Fruit fly (Drosophila melanogaster) whole organism, embryonic: Measurements from ENCODE around the gene CG14568.

Experiments used
- Bgb ChIP-seq: fragments of 200-800 bp; sonication (Bioruptor generic); IDR thresholded peaks from 2 replicates; pipeline ENCODE4 v1.3.6; 2022; ENCODE audit warnings: missing biosample characterization, missing genetic modification characterization; ENCODE audit not compliant: partially characterized antibody
- CG10431 ChIP-seq: fragments of 200-800 bp; sonication (Bioruptor generic); optimal IDR thresholded peaks from 3 replicates; lab custom pipeline; 2018; ENCODE audit warnings: missing biosample characterization, mild to moderate bottlenecking, missing genetic modification characterization
- CG11247 ChIP-seq: fragments of 200-800 bp; sonication (Bioruptor generic); IDR thresholded peaks from 2 replicates; pipeline ENCODE4 v1.3.6; 2022; ENCODE audit warnings: missing biosample characterization, missing genetic modification characterization
- CG13287 ChIP-seq: fragments of 200-800 bp; sonication (Bioruptor generic); IDR thresholded peaks from 2 replicates; pipeline ENCODE4 v1.3.6; 2022; ENCODE audit warnings: missing biosample characterization, missing genetic modification characterization; ENCODE audit not compliant: partially characterized antibody
- CG13624 ChIP-seq: fragments of 200-800 bp; sonication (Bioruptor generic); optimal IDR thresholded peaks from 2 replicates; lab custom pipeline; 2016; ENCODE audit warnings: missing biosample characterization, missing genetic modification characterization
- CG13775 ChIP-seq: fragments of 200-800 bp; sonication (Bioruptor generic); optimal IDR thresholded peaks from 3 replicates; lab custom pipeline; 2017; ENCODE audit warnings: missing biosample characterization, mild to moderate bottlenecking, missing genetic modification characterization
- CG14050 ChIP-seq: fragments of 200-800 bp; sonication (Bioruptor generic); IDR thresholded peaks from 3 replicates; pipeline ENCODE4 v1.3.6; 2022; ENCODE audit warnings: missing biosample characterization, missing genetic modification characterization
- CG15696 ChIP-seq: fragments of 200-800 bp; sonication (Bioruptor generic); optimal IDR thresholded peaks from 2 replicates; lab custom pipeline; 2019; ENCODE audit warnings: missing biosample characterization, mild to moderate bottlenecking, missing genetic modification characterization, moderate library complexity
- CG1602 ChIP-seq: fragments of 200-800 bp; sonication (Bioruptor generic); optimal IDR thresholded peaks from 3 replicates; lab custom pipeline; 2016; ENCODE audit warnings: missing biosample characterization, missing genetic modification characterization
- CG17186 ChIP-seq: fragments of 200-800 bp; sonication (Bioruptor generic); optimal IDR thresholded peaks from 3 replicates; lab custom pipeline; 2017; ENCODE audit warnings: missing biosample characterization, missing genetic modification reagents, missing genetic modification characterization
- CG17612 ChIP-seq: fragments of 200-800 bp; sonication (Bioruptor generic); IDR thresholded peaks from 2 replicates; pipeline ENCODE4 v1.3.6; 2022; ENCODE audit warnings: missing biosample characterization, missing genetic modification characterization
- CG2712 ChIP-seq: fragments of 200-800 bp; optimal IDR thresholded peaks from 3 replicates; lab custom pipeline; 2019; ENCODE audit warnings: missing biosample characterization, mild to moderate bottlenecking, missing genetic modification characterization, moderate library complexity
- CG31365 ChIP-seq: fragments of 200-800 bp; sonication (Bioruptor generic); optimal IDR thresholded peaks from 2 replicates; lab custom pipeline; 2018; ENCODE audit warnings: missing biosample characterization, mild to moderate bottlenecking, missing genetic modification characterization
- CG32772 ChIP-seq: fragments of 200-800 bp; sonication (Bioruptor generic); IDR thresholded peaks from 2 replicates; pipeline ENCODE4 v1.3.6; 2022; ENCODE audit warnings: missing biosample characterization, missing genetic modification characterization
- CG3995 ChIP-seq: fragments of 200-800 bp; sonication (Bioruptor generic); optimal IDR thresholded peaks from 3 replicates; lab custom pipeline; 2016; ENCODE audit warnings: missing biosample characterization, missing genetic modification characterization
- CG4854 ChIP-seq: fragments of 200-800 bp; sonication (Bioruptor generic); optimal IDR thresholded peaks from 2 replicates; lab custom pipeline; 2016; ENCODE audit warnings: missing biosample characterization, missing genetic modification characterization, inconsistent platforms
- CG7357 ChIP-seq: fragments of 200-800 bp; sonication (Bioruptor generic); IDR thresholded peaks from 3 replicates; pipeline ENCODE4 v1.3.6; 2022; ENCODE audit warnings: missing biosample characterization, missing genetic modification characterization
- CG7963 ChIP-seq: fragments of 200-800 bp; sonication (Bioruptor generic); IDR thresholded peaks from 3 replicates; pipeline ENCODE4 v1.3.6; 2022; ENCODE audit warnings: missing biosample characterization, missing genetic modification characterization; ENCODE audit not compliant: partially characterized antibody
- CG7987 ChIP-seq: fragments of 200-800 bp; sonication (Bioruptor generic); optimal IDR thresholded peaks from 2 replicates; lab custom pipeline; 2018; ENCODE audit warnings: missing biosample characterization, mild to moderate bottlenecking, missing genetic modification characterization, moderate library complexity
- CG9932 ChIP-seq: fragments of 200-800 bp; sonication (Bioruptor generic); IDR thresholded peaks from 2 replicates; pipeline ENCODE4 v1.3.6; 2022; ENCODE audit warnings: missing biosample characterization, missing genetic modification characterization
- Chrac-16 ChIP-seq: fragments of 200-800 bp; sonication (Bioruptor generic); optimal IDR thresholded peaks from 3 replicates; lab custom pipeline; 2016; ENCODE audit warnings: missing biosample characterization, missing genetic modification characterization
- CrebB ChIP-seq: fragments of 200-800 bp; sonication (Bioruptor generic); optimal IDR thresholded peaks from 3 replicates; lab custom pipeline; 2018; ENCODE audit warnings: missing biosample characterization, mild to moderate bottlenecking, missing genetic modification characterization
- Dip3 ChIP-seq: fragments of 200-800 bp; sonication (Bioruptor generic); optimal IDR thresholded peaks from 3 replicates; lab custom pipeline; 2016; ENCODE audit warnings: missing biosample characterization, missing genetic modification characterization
- E2f1 ChIP-seq: fragments of 200-800 bp; sonication (Bioruptor generic); IDR thresholded peaks from 2 replicates; pipeline ENCODE4 v1.3.6; 2022; ENCODE audit warnings: missing biosample characterization, missing genetic modification characterization
- ERR ChIP-seq: fragments of 200-800 bp; sonication (Bioruptor generic); optimal IDR thresholded peaks from 2 replicates; lab custom pipeline; 2016; ENCODE audit warnings: missing biosample characterization, missing genetic modification characterization
- HLH3B ChIP-seq: fragments of 200-800 bp; sonication (Bioruptor generic); IDR thresholded peaks from 2 replicates; pipeline ENCODE4 v1.3.6; 2022; ENCODE audit warnings: missing biosample characterization, missing genetic modification characterization
- Hsf ChIP-seq: fragments of 200-800 bp; sonication (Bioruptor generic); optimal IDR thresholded peaks from 3 replicates; lab custom pipeline; 2016; ENCODE audit warnings: missing biosample characterization, missing genetic modification characterization
- NfI ChIP-seq: fragments of 200-800 bp; sonication (Bioruptor generic); optimal IDR thresholded peaks from 3 replicates; lab custom pipeline; 2018; ENCODE audit warnings: missing biosample characterization, mild to moderate bottlenecking, missing genetic modification characterization, moderate library complexity
- Opbp ChIP-seq: fragments of 200-800 bp; sonication (Bioruptor generic); IDR thresholded peaks from 3 replicates; pipeline ENCODE4 v1.3.6; 2022; ENCODE audit warnings: missing biosample characterization, missing genetic modification characterization; ENCODE audit not compliant: partially characterized antibody
- Scr ChIP-seq: fragments of 200-800 bp; sonication (Bioruptor generic); IDR thresholded peaks from 2 replicates; pipeline ENCODE4 v1.3.6; 2022; ENCODE audit warnings: missing biosample characterization, missing genetic modification characterization; ENCODE audit not compliant: partially characterized antibody
- Ssrp ChIP-seq: fragments of 200-800 bp; sonication (Bioruptor generic); optimal IDR thresholded peaks from 2 replicates; lab custom pipeline; 2018; ENCODE audit warnings: missing biosample characterization, mild to moderate bottlenecking, missing genetic modification characterization, moderate library complexity
- Xbp1 ChIP-seq: fragments of 200-800 bp; sonication (Bioruptor generic); optimal IDR thresholded peaks from 3 replicates; lab custom pipeline; 2016; ENCODE audit warnings: missing biosample characterization, mild to moderate bottlenecking, missing genetic modification characterization
- ara ChIP-seq: fragments of 200-800 bp; sonication (Bioruptor generic); IDR thresholded peaks from 2 replicates; pipeline ENCODE4 v1.3.6; 2022; ENCODE audit warnings: missing biosample characterization, missing genetic modification characterization
- az2 ChIP-seq: fragments of 200-800 bp; sonication (Bioruptor generic); optimal IDR thresholded peaks from 3 replicates; lab custom pipeline; 2016; ENCODE audit warnings: missing biosample characterization, missing genetic modification characterization
- cato ChIP-seq: fragments of 200-800 bp; sonication (Bioruptor generic); optimal IDR thresholded peaks from 2 replicates; lab custom pipeline; 2016; ENCODE audit warnings: missing biosample characterization, missing genetic modification characterization, borderline replicate concordance
- ci ChIP-seq: fragments of 200-800 bp; sonication (Bioruptor generic); IDR thresholded peaks from 3 replicates; pipeline ENCODE4 v1.3.6; 2022; ENCODE audit warnings: missing biosample characterization, missing genetic modification characterization
- dpn ChIP-seq, 2 experiments: fragments of 200-800 bp; sonication (Bioruptor generic); optimal IDR thresholded peaks; 3 replicates each; lab custom pipeline; 2016; ENCODE audit warnings: missing biosample characterization in 2 of 2, missing genetic modification characterization in 2 of 2
- grau ChIP-seq: fragments of 200-800 bp; optimal IDR thresholded peaks from 3 replicates; lab custom pipeline; 2019; ENCODE audit warnings: missing biosample characterization, mild to moderate bottlenecking, missing genetic modification characterization, moderate library complexity
- kni ChIP-seq: fragments of 200-800 bp; sonication (Bioruptor generic); optimal IDR thresholded peaks from 3 replicates; lab custom pipeline; 2017; ENCODE audit warnings: mild to moderate bottlenecking, missing biosample characterization, missing genetic modification reagents, missing genetic modification characterization
- lbe ChIP-seq: fragments of 200-800 bp; sonication (Bioruptor generic); optimal IDR thresholded peaks from 2 replicates; lab custom pipeline; 2016; ENCODE audit warnings: missing biosample characterization, mild to moderate bottlenecking, missing genetic modification characterization
- maf-S ChIP-seq: fragments of 200-800 bp; sonication (Bioruptor generic); optimal IDR thresholded peaks from 2 replicates; lab custom pipeline; 2016; ENCODE audit warnings: missing biosample characterization, missing genetic modification characterization
- oc ChIP-seq: fragments of 200-800 bp; sonication (Bioruptor generic); optimal IDR thresholded peaks from 2 replicates; lab custom pipeline; 2018; ENCODE audit warnings: missing biosample characterization, mild to moderate bottlenecking, missing genetic modification characterization, moderate library complexity
- org-1 ChIP-seq: fragments of 200-800 bp; sonication (Bioruptor generic); optimal IDR thresholded peaks from 2 replicates; lab custom pipeline; 2017; ENCODE audit warnings: missing biosample characterization, missing genetic modification characterization
- ranshi ChIP-seq: fragments of 200-800 bp; sonication (Bioruptor generic); IDR thresholded peaks from 2 replicates; pipeline ENCODE4 v1.3.6; 2022; ENCODE audit warnings: missing biosample characterization, missing genetic modification characterization
- slou ChIP-seq: fragments of 200-800 bp; sonication (Bioruptor generic); optimal IDR thresholded peaks from 3 replicates; lab custom pipeline; 2016; ENCODE audit warnings: missing biosample characterization, missing genetic modification characterization
- stc ChIP-seq: fragments of 200-800 bp; sonication (Bioruptor generic); IDR thresholded peaks from 2 replicates; pipeline ENCODE4 v1.3.6; 2022; ENCODE audit warnings: missing biosample characterization, missing genetic modification characterization
- ttk ChIP-seq: fragments of 200-800 bp; sonication (Bioruptor generic); IDR thresholded peaks from 2 replicates; pipeline ENCODE4 v2.1.2; 2022; ENCODE audit warnings: missing biosample characterization, missing genetic modification characterization
- twi ChIP-seq: fragments of 200-800 bp; optimal IDR thresholded peaks from 2 replicates; lab custom pipeline; 2019; ENCODE audit warnings: missing biosample characterization, mild to moderate bottlenecking, missing genetic modification characterization, moderate library complexity
- unpg ChIP-seq: fragments of 200-800 bp; sonication (Bioruptor generic); optimal IDR thresholded peaks from 3 replicates; lab custom pipeline; 2018; ENCODE audit warnings: missing biosample characterization, mild to moderate bottlenecking, missing genetic modification characterization, moderate library complexity

Gene CG14568

dm6 chr3L:21738175-21739016, 5.1 kb upstream of the CG14568 start, which contains the start of gene CG14567 (continued):
- TF ChIP-seq CG3995 (GFP tag; lab: Kevin White, UChicago) (no peak), CG17612 (no peak), CG32772 (GFP tag; lab: Robert Waterston, UW) (peak; percentile 51; the same call in 1 of the 2 replicates), ara (GFP tag; lab: Robert Waterston, UW) (no peak; the same call in 1 of the 2 replicates), Dip3 (GFP tag; lab: Kevin White, UChicago) (no peak), CG13775 (no peak), lbe (GFP tag; lab: Kevin White, UChicago) (no peak), ci (GFP tag; lab: Robert Waterston, UW) (peak; percentile 70), maf-S (no peak), Chrac-16 (GFP tag; lab: Kevin White, UChicago) (peak; percentile 12), CG7987 (GFP tag; lab: Kevin White, UChicago) (no peak), az2 (peak; percentile 48), slou (GFP tag; lab: Kevin White, UChicago) (no peak), Hsf (no peak), org-1 (GFP tag; lab: Kevin White, UChicago) (no peak), CG31365 (tag; lab: Kevin White, UChicago) (no peak), CG14050 (GFP tag; lab: Robert Waterston, UW) (no peak), CG13624 (GFP tag; lab: Kevin White, UChicago) (no peak), Bgb (no peak), CG17186 (GFP tag; lab: Kevin White, UChicago) (no peak), cato (GFP tag; lab: Kevin White, UChicago) (no peak), kni (GFP tag; lab: Kevin White, UChicago) (no peak), Ssrp (tag; lab: Kevin White, UChicago) (peak; percentile 14), CG9932 (GFP tag; lab: Robert Waterston, UW) (peak; percentile 44; the same call in 1 of the 2 replicates), CG4854 (GFP tag; lab: Kevin White, UChicago) (no peak), ERR (GFP tag; lab: Kevin White, UChicago) (no peak), CrebB (tag; lab: Kevin White, UChicago) (no peak), CG10431 (no peak), ttk (0 out of 2 replicates have a peak, but pooled peaks have one; percentile 27), HLH3B (GFP tag; lab: Robert Waterston, UW) (peak; percentile 55), CG2712 (tag; lab: Kevin White, UChicago) (peak; percentile 43), Opbp (GFP tag; lab: Robert Waterston, UW) (no peak), CG11247 (GFP tag; lab: Robert Waterston, UW) (peak; percentile 48; the same call in 1 of the 2 replicates), NfI (GFP tag; lab: Kevin White, UChicago) (no peak), ranshi (GFP tag; lab: Robert Waterston, UW) (peak; percentile 52; the same call in 1 of the 2 replicates), oc (peak; percentile 65), CG7963 (no peak), Xbp1 (GFP tag; lab: Kevin White, UChicago) (peak; percentile 45), CG15696 (tag; lab: Kevin White, UChicago) (no peak), CG7357 (no peak), E2f1 (GFP tag; lab: Robert Waterston, UW) (no peak), twi (tag; lab: Kevin White, UChicago) (no peak), dpn (GFP tag; optimal IDR thresholded peaks at IDR 0.05; lab: Kevin White, UChicago) (peak in 1 of 2 experiments; percentile 8), stc (peak; percentile 38; the same call in 1 of the 2 replicates), Scr (GFP tag; lab: Robert Waterston, UW) (no peak), grau (tag; lab: Kevin White, UChicago) (peak; percentile 30), CG1602 (GFP tag; lab: Kevin White, UChicago) (no peak), unpg (GFP tag; lab: Kevin White, UChicago) (peak; percentile 48), CG13287 (GFP tag; lab: Robert Waterston, UW) (no peak)
